Fruit fly (Drosophila melanogaster) whole organism, embryonic: Measurements from ENCODE around the gene gogo.

Source experiments
- ATbp ChIP-seq: fragments of 200-800 bp; sonication (Bioruptor generic); optimal IDR thresholded peaks from 2 replicates; lab custom pipeline; 2017; ENCODE audit warnings: missing biosample characterization, mild to moderate bottlenecking, missing genetic modification characterization, missing genetic modification reagents
- Asciz ChIP-seq: fragments of 200-800 bp; sonication (Bioruptor generic); optimal IDR thresholded peaks from 2 replicates; lab custom pipeline; 2017; ENCODE audit warnings: missing biosample characterization, mild to moderate bottlenecking, missing genetic modification characterization, missing genetic modification reagents
- B-H1 ChIP-seq: fragments of 200-800 bp; sonication (Bioruptor generic); IDR thresholded peaks from 3 replicates; pipeline ENCODE4 v1.3.6; 2022; ENCODE audit warnings: missing biosample characterization, missing genetic modification characterization
- Bgb ChIP-seq: fragments of 200-800 bp; sonication (Bioruptor generic); IDR thresholded peaks from 2 replicates; pipeline ENCODE4 v1.3.6; 2022; ENCODE audit warnings: missing biosample characterization, missing genetic modification characterization; ENCODE audit not compliant: partially characterized antibody
- CG10267 ChIP-seq: fragments of 200-800 bp; sonication (Bioruptor generic); optimal IDR thresholded peaks from 2 replicates; lab custom pipeline; 2018; ENCODE audit warnings: missing biosample characterization, mild to moderate bottlenecking, missing genetic modification characterization, moderate library complexity
- CG13424 ChIP-seq: fragments of 200-800 bp; sonication (Bioruptor generic); optimal IDR thresholded peaks from 2 replicates; lab custom pipeline; 2019; ENCODE audit warnings: missing biosample characterization, mild to moderate bottlenecking, missing genetic modification characterization, moderate library complexity
- CG13894 ChIP-seq: fragments of 200-800 bp; sonication (Bioruptor generic); optimal IDR thresholded peaks from 3 replicates; lab custom pipeline; 2018; ENCODE audit warnings: missing biosample characterization, mild to moderate bottlenecking, missing genetic modification characterization, moderate library complexity
- CG15479 ChIP-seq: fragments of 200-800 bp; sonication (Bioruptor generic); optimal IDR thresholded peaks from 3 replicates; lab custom pipeline; 2019; ENCODE audit warnings: missing biosample characterization, mild to moderate bottlenecking, missing genetic modification characterization, moderate library complexity
- CG1647 ChIP-seq: fragments of 200-800 bp; sonication (Bioruptor generic); optimal IDR thresholded peaks from 3 replicates; lab custom pipeline; 2016; ENCODE audit warnings: missing biosample characterization, missing genetic modification characterization
- CG31441 ChIP-seq: fragments of 200-800 bp; sonication (Bioruptor generic); IDR thresholded peaks from 2 replicates; pipeline ENCODE4 v1.3.6; 2022; ENCODE audit warnings: missing biosample characterization, missing genetic modification characterization
- CG34224 ChIP-seq: fragments of 200-800 bp; sonication (Bioruptor generic); IDR thresholded peaks from 3 replicates; pipeline ENCODE4 v1.3.6; 2022; ENCODE audit warnings: missing biosample characterization, missing genetic modification characterization; ENCODE audit not compliant: partially characterized antibody
- CG34422 ChIP-seq: fragments of 200-800 bp; sonication (Bioruptor generic); IDR thresholded peaks from 3 replicates; pipeline ENCODE4 v1.3.6; 2022; ENCODE audit warnings: missing biosample characterization, missing genetic modification characterization
- CG4328 ChIP-seq: fragments of 200-800 bp; sonication (Bioruptor generic); optimal IDR thresholded peaks from 3 replicates; lab custom pipeline; 2017; ENCODE audit warnings: missing biosample characterization, missing genetic modification reagents, missing genetic modification characterization
- CG6689 ChIP-seq: fragments of 200-800 bp; sonication (Bioruptor generic); IDR thresholded peaks from 2 replicates; pipeline ENCODE4 v1.3.6; 2022; ENCODE audit warnings: missing biosample characterization, missing genetic modification characterization
- CG7839 ChIP-seq: fragments of 200-800 bp; sonication (Bioruptor generic); optimal IDR thresholded peaks from 3 replicates; lab custom pipeline; 2018; ENCODE audit warnings: missing biosample characterization, mild to moderate bottlenecking, missing genetic modification characterization, moderate library complexity
- CG8089 ChIP-seq: fragments of 200-800 bp; sonication (Bioruptor generic); optimal IDR thresholded peaks from 3 replicates; lab custom pipeline; 2016; ENCODE audit warnings: missing biosample characterization, missing genetic modification characterization
- CG8281 ChIP-seq: fragments of 200-800 bp; sonication (Bioruptor generic); optimal IDR thresholded peaks from 2 replicates; lab custom pipeline; 2018; ENCODE audit warnings: missing biosample characterization, mild to moderate bottlenecking, missing genetic modification characterization, moderate library complexity
- CG9797 ChIP-seq: fragments of 200-800 bp; sonication (Bioruptor generic); optimal IDR thresholded peaks from 3 replicates; lab custom pipeline; 2018; ENCODE audit warnings: missing biosample characterization, mild to moderate bottlenecking, missing genetic modification characterization
- CG9932 ChIP-seq: fragments of 200-800 bp; sonication (Bioruptor generic); IDR thresholded peaks from 2 replicates; pipeline ENCODE4 v1.3.6; 2022; ENCODE audit warnings: missing biosample characterization, missing genetic modification characterization
- CkIIα-i1 ChIP-seq: fragments of 200-800 bp; sonication (Bioruptor generic); IDR thresholded peaks from 2 replicates; pipeline ENCODE4 v1.3.6; 2022; ENCODE audit warnings: missing biosample characterization, missing genetic modification characterization
- Dad ChIP-seq: fragments of 200-800 bp; sonication (Bioruptor generic); optimal IDR thresholded peaks from 3 replicates; lab custom pipeline; 2016; ENCODE audit warnings: missing biosample characterization, missing genetic modification characterization
- Dfd ChIP-seq, 2 experiments: fragments of >200 bp; optimal IDR thresholded peaks; 2 replicates each; lab custom pipeline; 2017; ENCODE audit warnings: missing biosample characterization in 2 of 2, missing genetic modification characterization in 2 of 2
- E2f1 ChIP-seq: fragments of 200-800 bp; sonication (Bioruptor generic); IDR thresholded peaks from 2 replicates; pipeline ENCODE4 v1.3.6; 2022; ENCODE audit warnings: missing biosample characterization, missing genetic modification characterization
- HLHmδ ChIP-seq: fragments of 200-800 bp; sonication (Bioruptor generic); optimal IDR thresholded peaks from 2 replicates; lab custom pipeline; 2018; ENCODE audit warnings: missing biosample characterization, mild to moderate bottlenecking, missing genetic modification characterization, moderate library complexity
- Hmr ChIP-seq: fragments of 200-800 bp; sonication (Bioruptor generic); optimal IDR thresholded peaks from 3 replicates; lab custom pipeline; 2017; ENCODE audit warnings: mild to moderate bottlenecking, missing biosample characterization, missing genetic modification reagents, missing genetic modification characterization
- Hr3 ChIP-seq: fragments of 200-800 bp; sonication (Bioruptor generic); optimal IDR thresholded peaks from 3 replicates; lab custom pipeline; 2016; ENCODE audit warnings: missing biosample characterization, missing genetic modification characterization
- Hsf ChIP-seq: fragments of 200-800 bp; sonication (Bioruptor generic); optimal IDR thresholded peaks from 3 replicates; lab custom pipeline; 2016; ENCODE audit warnings: missing biosample characterization, missing genetic modification characterization
- NC2α ChIP-seq: fragments of 200-800 bp; sonication (Bioruptor generic); optimal IDR thresholded peaks from 2 replicates; lab custom pipeline; 2016; ENCODE audit warnings: missing biosample characterization, missing genetic modification characterization
- Optix ChIP-seq: fragments of 200-800 bp; sonication (Bioruptor generic); IDR thresholded peaks from 3 replicates; pipeline ENCODE4 v1.3.6; 2022; ENCODE audit warnings: missing biosample characterization, missing genetic modification characterization
- Rx ChIP-seq: fragments of 200-800 bp; sonication (Bioruptor generic); IDR thresholded peaks from 2 replicates; pipeline ENCODE4 v1.3.6; 2022; ENCODE audit warnings: missing biosample characterization, missing genetic modification characterization
- Spps ChIP-seq: fragments of 200-800 bp; sonication (Bioruptor generic); optimal IDR thresholded peaks from 2 replicates; lab custom pipeline; 2018; ENCODE audit warnings: missing biosample characterization, mild to moderate bottlenecking, missing genetic modification characterization
- abd-A ChIP-seq: fragments of 200-800 bp; sonication (Bioruptor generic); optimal IDR thresholded peaks from 3 replicates; lab custom pipeline; 2019; ENCODE audit warnings: missing biosample characterization, mild to moderate bottlenecking, missing genetic modification characterization, moderate library complexity
- bsh ChIP-seq, 2 experiments: fragments of 200-800 bp; sonication (Bioruptor generic); optimal IDR thresholded peaks; 2 replicates each; lab custom pipeline; 2017 to 2018; ENCODE audit warnings: mild to moderate bottlenecking in 2 of 2, missing biosample characterization in 2 of 2, missing genetic modification characterization in 2 of 2, moderate library complexity in 1 of 2
- btn ChIP-seq: fragments of 200-800 bp; sonication (Bioruptor generic); optimal IDR thresholded peaks from 2 replicates; lab custom pipeline; 2016; ENCODE audit warnings: missing biosample characterization, missing genetic modification characterization
- crp ChIP-seq, 2 experiments: fragments of 200-800 bp; sonication (Bioruptor generic); optimal IDR thresholded peaks; 2 replicates in 1 of 2; 3 replicates in 1 of 2; lab custom pipeline; 2017; ENCODE audit warnings: missing biosample characterization in 2 of 2, missing genetic modification characterization in 2 of 2, mild to moderate bottlenecking in 1 of 2, moderate library complexity in 1 of 2
- dati ChIP-seq: fragments of 200-800 bp; sonication (Bioruptor generic); IDR thresholded peaks from 2 replicates; pipeline ENCODE4 v1.3.6; 2022; ENCODE audit warnings: missing biosample characterization, missing genetic modification characterization
- fru ChIP-seq: fragments of >200 bp; optimal IDR thresholded peaks from 2 replicates; lab custom pipeline; 2017
- gcm2 ChIP-seq: fragments of 200-800 bp; sonication (Bioruptor generic); optimal IDR thresholded peaks from 2 replicates; lab custom pipeline; 2016; ENCODE audit warnings: missing biosample characterization, missing genetic modification characterization
- grn ChIP-seq: fragments of 200-800 bp; sonication (Bioruptor generic); optimal IDR thresholded peaks from 3 replicates; lab custom pipeline; 2017; ENCODE audit warnings: missing biosample characterization, missing genetic modification characterization
- jing ChIP-seq: fragments of 200-800 bp; sonication (Bioruptor generic); optimal IDR thresholded peaks from 2 replicates; lab custom pipeline; 2018; ENCODE audit warnings: missing biosample characterization, mild to moderate bottlenecking, missing genetic modification characterization
- kni ChIP-seq: fragments of 200-800 bp; sonication (Bioruptor generic); optimal IDR thresholded peaks from 3 replicates; lab custom pipeline; 2017; ENCODE audit warnings: mild to moderate bottlenecking, missing biosample characterization, missing genetic modification reagents, missing genetic modification characterization
- lov ChIP-seq, 2 experiments: fragments of 200-800 bp in 1 of 2; fragments of >200 bp in 1 of 2; sonication (Bioruptor generic) in 1 of 2; IDR thresholded peaks in 1 of 2; optimal IDR thresholded peaks in 1 of 2; 2 replicates in 1 of 2; 3 replicates in 1 of 2; pipeline versions ENCODE4 v1.3.6 to Lab custom; 2017 to 2022; ENCODE audit warnings: missing biosample characterization in 1 of 2, missing genetic modification characterization in 1 of 2
- nau ChIP-seq: fragments of 200-800 bp; sonication (Bioruptor generic); optimal IDR thresholded peaks from 3 replicates; lab custom pipeline; 2017; ENCODE audit warnings: missing biosample characterization, mild to moderate bottlenecking, missing genetic modification characterization, missing genetic modification reagents
- scrt ChIP-seq: fragments of 200-800 bp; sonication (Bioruptor generic); optimal IDR thresholded peaks from 2 replicates; lab custom pipeline; 2018; ENCODE audit warnings: missing biosample characterization, mild to moderate bottlenecking, missing genetic modification characterization, moderate library complexity
- ssp ChIP-seq: fragments of 200-800 bp; sonication (Bioruptor generic); IDR thresholded peaks from 2 replicates; pipeline ENCODE4 v1.3.6; 2022; ENCODE audit warnings: missing biosample characterization, missing genetic modification characterization
- stc ChIP-seq: fragments of 200-800 bp; sonication (Bioruptor generic); IDR thresholded peaks from 2 replicates; pipeline ENCODE4 v1.3.6; 2022; ENCODE audit warnings: missing biosample characterization, missing genetic modification characterization
- wor ChIP-seq: fragments of 200-800 bp; sonication (Bioruptor generic); IDR thresholded peaks from 2 replicates; pipeline ENCODE4 v1.3.6; 2022; ENCODE audit warnings: missing biosample characterization, missing genetic modification characterization
- zfh1 ChIP-seq: fragments of 200-800 bp; sonication (Bioruptor generic); IDR thresholded peaks from 3 replicates; pipeline ENCODE4 v1.3.6; 2022; ENCODE audit warnings: missing biosample characterization, missing genetic modification characterization

Gene gogo

dm6 chr3L:20309758-20310733, 15.1 kb upstream of the gogo start (continued):
- TF ChIP-seq wor (no peak), Rx (GFP tag; lab: Robert Waterston, UW) (no peak), CG34224 (peak; percentile 85), gcm2 (peak; percentile 8), CG31441 (GFP tag; lab: Robert Waterston, UW) (no peak), dati (GFP tag; lab: Robert Waterston, UW) (no peak), Bgb (GFP tag; lab: Robert Waterston, UW) (peak; percentile 90), CG10267 (tag; lab: Kevin White, UChicago) (peak; percentile 99), lov (optimal IDR thresholded peaks at IDR 0.05; lab: Kevin White, UChicago) (no peak), lov (GFP tag; IDR thresholded peaks at IDR 0.05; lab: Robert Waterston, UW) (no peak), Spps (tag; lab: Kevin White, UChicago) (no peak), kni (GFP tag; lab: Kevin White, UChicago) (peak; percentile 22), Dfd (GFP tag; optimal IDR thresholded peaks at IDR 0.05; lab: Kevin White, UChicago) (no peak), abd-A (tag; lab: Kevin White, UChicago) (no peak), Hr3 (GFP tag; lab: Kevin White, UChicago) (peak; percentile 43), B-H1 (GFP tag; lab: Robert Waterston, UW) (no peak), ATbp (GFP tag; lab: Kevin White, UChicago) (no peak), CG9797 (GFP tag; lab: Kevin White, UChicago) (peak; percentile 98), btn (GFP tag; lab: Kevin White, UChicago) (no peak), CG6689 (GFP tag; lab: Robert Waterston, UW) (peak; percentile 18; the same call in 1 of the 2 replicates), HLHmδ (no peak), CG34422 (GFP tag; lab: Robert Waterston, UW) (no peak), CG8281 (tag; lab: Kevin White, UChicago) (no peak), scrt (GFP tag; lab: Kevin White, UChicago) (no peak), E2f1 (GFP tag; lab: Robert Waterston, UW) (peak; percentile 56), CG8089 (peak; percentile 40), CG15479 (GFP tag; lab: Kevin White, UChicago) (peak; percentile 54), CG4328 (no peak), NC2α (GFP tag; lab: Kevin White, UChicago) (no peak), CG7839 (tag; lab: Kevin White, UChicago) (no peak), ssp (GFP tag; lab: Robert Waterston, UW) (peak; percentile 43), CkIIα-i1 (no peak), crp (GFP tag; optimal IDR thresholded peaks at IDR 0.05; lab: Kevin White, UChicago) (peak in 1 of 2 experiments; percentile 46), Hsf (GFP tag; lab: Kevin White, UChicago) (peak; percentile 47), zfh1 (GFP tag; lab: Robert Waterston, UW) (peak; percentile 73; the same call in 2 of the 3 replicates), CG1647 (GFP tag; lab: Kevin White, UChicago) (peak; percentile 8), nau (no peak), fru (lab: Kevin White, UChicago) (no peak), jing (GFP tag; lab: Kevin White, UChicago) (no peak), Hmr (GFP tag; lab: Kevin White, UChicago) (peak; percentile 59), grn (no peak), CG9932 (GFP tag; lab: Robert Waterston, UW) (peak; percentile 79), Asciz (GFP tag; lab: Kevin White, UChicago) (no peak), CG13424 (no peak), bsh (GFP tag; optimal IDR thresholded peaks at IDR 0.05; lab: Kevin White, UChicago) (peak in 1 of 2 experiments; percentile 14), CG13894 (tag; lab: Kevin White, UChicago) (peak; percentile 26), stc (GFP tag; lab: Robert Waterston, UW) (no peak), Optix (GFP tag; lab: Robert Waterston, UW) (no peak), Dad (GFP tag; lab: Kevin White, UChicago) (peak; percentile 70)
